Worm (Caenorhabditis elegans) whole organism, midembryonic: ENCODE data around the gene T21E8.7.

Experiments
- T22C8.4 ChIP-seq: fragments of 200-800 bp; sonication (Bioruptor generic); IDR thresholded peaks from 2 replicates; pipeline ENCODE4 v1.3.6; 2022; ENCODE audit warnings: missing genetic modification characterization, missing compliant biosample characterization
- cog-1 ChIP-seq: sonication (generic microtip); optimal IDR thresholded peaks from 2 replicates; lab custom pipeline; 2016; ENCODE audit warnings: missing genetic modification characterization, missing compliant biosample characterization
- klf-2 ChIP-seq: fragments of 200-800 bp; sonication (Bioruptor generic); conservative IDR thresholded peaks from 2 replicates; pipeline ENCODE4 v1.3.6; 2022; ENCODE audit warnings: missing genetic modification reagents, missing genetic modification characterization, missing compliant biosample characterization
- med-1 ChIP-seq: sonication (generic microtip); optimal IDR thresholded peaks from 2 replicates; lab custom pipeline; 2017; ENCODE audit warnings: missing genetic modification characterization, mild to moderate bottlenecking, missing compliant biosample characterization, antibody characterized with exemption, missing genetic modification reagents; ENCODE audit not compliant: insufficient read depth
- ref-1 ChIP-seq: fragments of 200-800 bp; sonication (Bioruptor generic); conservative IDR thresholded peaks from 2 replicates; pipeline ENCODE4 v1.3.6; 2022; ENCODE audit warnings: missing genetic modification reagents, missing genetic modification characterization, missing compliant biosample characterization
- tab-1 ChIP-seq: fragments of 200-800 bp; sonication (Bioruptor generic); IDR thresholded peaks from 2 replicates; pipeline ENCODE4 v1.3.6; 2022; ENCODE audit warnings: missing genetic modification characterization, missing compliant biosample characterization

DNA sequence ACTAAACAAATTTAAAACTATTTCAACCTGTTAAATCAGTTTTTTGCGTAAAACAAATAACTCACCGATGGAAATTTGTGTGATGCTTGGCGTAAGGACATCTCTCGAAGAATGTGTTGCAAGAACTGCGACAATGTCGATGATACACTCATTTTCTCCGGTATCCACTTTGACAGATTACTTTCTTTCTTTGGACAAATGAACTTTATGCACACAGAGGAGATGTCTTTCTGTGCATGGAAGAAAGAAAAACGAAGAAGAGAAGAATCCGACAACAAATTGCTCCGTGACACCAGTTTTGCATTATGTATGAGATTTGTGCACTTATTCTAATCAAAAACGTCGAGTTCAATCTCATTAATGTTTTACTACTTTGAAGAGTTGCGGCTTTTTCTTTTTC, 44.8 kb upstream of the T21E8.7 start, which contains the start of gene plc-1:
- no peak for TF ChIP-seq T22C8.4 (GFP tag; lab: Robert Waterston, UW)
- TF ChIP-seq tab-1 (GFP tag; lab: Robert Waterston, UW), result no peak
- TF ChIP-seq klf-2, result no peak
- TF ChIP-seq med-1 (GFP tag; lab: Kevin White, UChicago), result no peak
- TF ChIP-seq ref-1 (GFP tag; lab: Robert Waterston, UW), result no peak
- no peak for TF ChIP-seq cog-1
